Worm (Caenorhabditis elegans) whole organism, L4 larva: ENCODE results near the gene cyp-14A2.
A peak's percentile ranks its signal among the peaks of the same experiment; 100 is the strongest.

Experiments
- F10B5.3 ChIP-seq: sonication (generic microtip); optimal IDR thresholded peaks from 2 replicates; lab custom pipeline; 2016; ENCODE audit warnings: mild to moderate bottlenecking, missing genetic modification characterization, missing compliant biosample characterization
- Y5F2A.4 ChIP-seq: fragments of 200-800 bp; sonication (Bioruptor generic); optimal IDR thresholded peaks from 2 replicates; lab custom pipeline; 2018; ENCODE audit warnings: mild to moderate bottlenecking, missing genetic modification characterization, missing compliant biosample characterization
- ZK546.5 ChIP-seq, 2 experiments: sonication (generic microtip); optimal IDR thresholded peaks; 2 replicates each; lab custom pipeline; 2017; ENCODE audit warnings: missing biosample characterization in 2 of 2, missing genetic modification characterization in 2 of 2
- aly-2 ChIP-seq: sonication (generic microtip); optimal IDR thresholded peaks from 2 replicates; lab custom pipeline; 2018; ENCODE audit warnings: missing biosample characterization, missing genetic modification characterization
- ceh-44 ChIP-seq: fragments of 200-800 bp; sonication (Bioruptor generic); IDR thresholded peaks from 2 replicates; pipeline ENCODE4 v1.3.6; 2022; ENCODE audit warnings: missing genetic modification reagents, missing genetic modification characterization, missing compliant biosample characterization
- cey-2 ChIP-seq: sonication (generic microtip); optimal IDR thresholded peaks from 3 replicates; lab custom pipeline; 2017; ENCODE audit warnings: missing genetic modification characterization, mild to moderate bottlenecking, missing compliant biosample characterization, antibody characterized with exemption, borderline replicate concordance; ENCODE audit not compliant: insufficient read depth
- daf-16 ChIP-seq, 3 experiments: sonication (generic microtip); optimal IDR thresholded peaks; 2 replicates each; lab custom pipeline; 2016 to 2017; ENCODE audit warnings: missing genetic modification characterization in 3 of 3, missing genetic modification reagents in 3 of 3, mild to moderate bottlenecking in 2 of 3, missing compliant biosample characterization in 2 of 3, missing biosample characterization in 1 of 3, moderate library complexity in 1 of 3
- daf-8 ChIP-seq: fragments of 200-800 bp; sonication (Bioruptor generic); IDR thresholded peaks from 2 replicates; pipeline ENCODE4 v1.3.6; 2022; ENCODE audit warnings: missing genetic modification characterization, missing compliant biosample characterization
- dmd-8 ChIP-seq: fragments of 200-800 bp; sonication (Bioruptor generic); IDR thresholded peaks from 2 replicates; pipeline ENCODE4 v1.3.6; 2022; ENCODE audit warnings: missing genetic modification characterization, missing compliant biosample characterization
- dve-1 ChIP-seq: sonication (generic microtip); optimal IDR thresholded peaks from 2 replicates; lab custom pipeline; 2017; ENCODE audit warnings: antibody characterized with exemption, mild to moderate bottlenecking, missing genetic modification characterization, missing compliant biosample characterization; ENCODE audit not compliant: insufficient read depth
- egl-27 ChIP-seq: sonication (generic microtip); optimal IDR thresholded peaks from 3 replicates; lab custom pipeline; 2017; ENCODE audit warnings: missing biosample characterization, missing genetic modification reagents, missing genetic modification characterization
- fos-1 ChIP-seq: fragments of 150-350 bp; optimal IDR thresholded peaks from 2 replicates; lab custom pipeline; 2014; ENCODE audit warnings: missing biosample characterization, missing genetic modification characterization
- hlh-30 ChIP-seq: sonication (generic microtip); optimal IDR thresholded peaks from 2 replicates; lab custom pipeline; 2017; ENCODE audit warnings: antibody characterized with exemption, mild to moderate bottlenecking, missing genetic modification characterization, missing compliant biosample characterization; ENCODE audit not compliant: insufficient read depth
- lim-7 ChIP-seq: fragments of 200-800 bp; sonication (Bioruptor generic); IDR thresholded peaks from 2 replicates; pipeline ENCODE4 v1.3.6; 2022; ENCODE audit warnings: missing genetic modification characterization, missing compliant biosample characterization
- lsy-2 ChIP-seq, 2 experiments: fragments of 150-350 bp in 1 of 2; sonication (generic microtip) in 1 of 2; optimal IDR thresholded peaks; 2 replicates each; lab custom pipeline; 2014 to 2017; ENCODE audit warnings: missing biosample characterization in 2 of 2, missing genetic modification characterization in 2 of 2
- mep-1 ChIP-seq: fragments of 150-350 bp; sonication (generic microtip); optimal IDR thresholded peaks from 3 replicates; lab custom pipeline; 2014; ENCODE audit warnings: missing biosample characterization, missing genetic modification characterization
- nhr-10 ChIP-seq: fragments of 150-350 bp; optimal IDR thresholded peaks from 2 replicates; lab custom pipeline; 2014; ENCODE audit warnings: missing biosample characterization, missing genetic modification characterization
- nhr-28 ChIP-seq: fragments of 150-350 bp; optimal IDR thresholded peaks from 2 replicates; lab custom pipeline; 2014; ENCODE audit warnings: missing biosample characterization, missing genetic modification characterization
- nhr-42 ChIP-seq: fragments of 200-800 bp; sonication (Bioruptor generic); IDR thresholded peaks from 2 replicates; pipeline ENCODE4 v1.3.6; 2022; ENCODE audit warnings: missing genetic modification characterization, missing compliant biosample characterization
- nhr-77 ChIP-seq: fragments of 150-350 bp; optimal IDR thresholded peaks from 2 replicates; lab custom pipeline; 2014; ENCODE audit warnings: missing biosample characterization, missing genetic modification characterization
- php-3 ChIP-seq: fragments of 200-800 bp; sonication (Bioruptor generic); IDR thresholded peaks from 2 replicates; pipeline ENCODE4 v1.3.6; 2022; ENCODE audit warnings: missing genetic modification reagents, missing genetic modification characterization, missing compliant biosample characterization
- rbr-2 ChIP-seq: sonication (generic microtip); optimal IDR thresholded peaks from 2 replicates; lab custom pipeline; 2016; ENCODE audit warnings: missing genotype, missing genetic modification characterization, missing compliant biosample characterization
- set-16 ChIP-seq: fragments of 200-800 bp; sonication (Bioruptor generic); IDR thresholded peaks from 2 replicates; pipeline ENCODE4 v1.3.6; 2022; ENCODE audit warnings: missing genetic modification reagents, missing genetic modification characterization, missing compliant biosample characterization
- tag-97 ChIP-seq: fragments of 200-800 bp; sonication (Bioruptor generic); IDR thresholded peaks from 2 replicates; pipeline ENCODE4 v1.3.6; 2022; ENCODE audit warnings: missing genetic modification characterization, missing compliant biosample characterization
- tra-1 ChIP-seq: fragments of 200-800 bp; sonication (Bioruptor generic); IDR thresholded peaks from 2 replicates; pipeline ENCODE4 v1.3.6; 2022; ENCODE audit warnings: missing genetic modification reagents, missing genetic modification characterization, missing compliant biosample characterization
- unc-130 ChIP-seq: sonication (generic microtip); optimal IDR thresholded peaks from 2 replicates; lab custom pipeline; 2016; ENCODE audit warnings: missing genetic modification reagents, missing genetic modification characterization, missing compliant biosample characterization
- unc-62 ChIP-seq, 3 experiments: fragments of 150-350 bp in 1 of 3; sonication (generic microtip); optimal IDR thresholded peaks in 2 of 3; peaks in 1 of 3; 1 replicate in 1 of 3; 2 replicates in 2 of 3; lab custom pipeline; 2014 to 2017; ENCODE audit warnings: missing biosample characterization in 3 of 3, missing genetic modification characterization in 3 of 3, missing genetic modification reagents in 3 of 3, missing genotype in 1 of 3
- zip-11 ChIP-seq: fragments of 200-800 bp; sonication (Bioruptor generic); IDR thresholded peaks from 2 replicates; pipeline ENCODE4 v1.3.6; 2022; ENCODE audit warnings: missing genetic modification characterization, missing compliant biosample characterization
- zip-2 ChIP-seq: fragments of 150-350 bp; optimal IDR thresholded peaks from 2 replicates; lab custom pipeline; 2014; ENCODE audit warnings: missing biosample characterization, missing genetic modification characterization
- ztf-11 ChIP-seq: fragments of 150-350 bp; optimal IDR thresholded peaks from 2 replicates; lab custom pipeline; 2014; ENCODE audit warnings: missing biosample characterization, missing genetic modification characterization

cyp-14A2 gene

DNA sequence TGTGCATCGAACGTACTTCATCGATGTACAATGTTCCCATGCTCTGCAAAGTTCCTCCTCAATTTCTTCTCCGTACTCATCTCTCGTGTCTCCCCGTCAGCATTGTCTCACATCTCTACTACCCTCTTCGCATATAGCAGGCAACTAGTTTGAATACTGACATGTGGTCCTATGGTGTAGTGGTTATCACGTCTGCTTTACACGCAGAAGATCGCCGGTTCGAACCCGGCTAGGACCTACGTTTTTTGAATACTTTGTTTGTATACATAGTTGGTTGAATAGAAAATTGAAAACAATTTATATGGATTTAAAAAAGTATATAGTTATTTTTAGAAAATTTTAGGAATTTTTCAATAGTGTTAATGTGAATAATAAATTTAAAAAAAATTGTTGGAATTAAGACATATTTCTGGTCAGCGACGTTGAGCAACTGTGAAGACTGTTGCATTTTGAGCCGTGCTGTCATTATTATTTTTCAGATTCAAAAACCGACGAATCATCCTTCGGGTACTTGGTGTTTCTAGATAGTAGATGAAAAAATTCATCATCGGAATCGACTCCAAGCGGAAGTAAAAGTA lies 37.5 kb upstream of the cyp-14A2 start (continued):
- TF ChIP-seq zip-11 (GFP tag; lab: Robert Waterston, UW) = peak; percentile 65; the same call in 1 of the 2 replicates
- TF ChIP-seq nhr-42 = peak; percentile 77
- peak; percentile 82; the same call in 1 of the 2 replicates for TF ChIP-seq daf-8 (GFP tag; lab: Robert Waterston, UW)
- TF ChIP-seq lsy-2 (tag; optimal IDR thresholded peaks at IDR 0.05; lab: Kevin White, UChicago) = peak in 1 of 2 experiments; percentile 3
- peak; percentile 81 for TF ChIP-seq unc-130
- TF ChIP-seq cey-2 (tag; lab: Kevin White, UChicago) = peak; percentile 20
- peak; percentile 94 for TF ChIP-seq dve-1

DNA sequence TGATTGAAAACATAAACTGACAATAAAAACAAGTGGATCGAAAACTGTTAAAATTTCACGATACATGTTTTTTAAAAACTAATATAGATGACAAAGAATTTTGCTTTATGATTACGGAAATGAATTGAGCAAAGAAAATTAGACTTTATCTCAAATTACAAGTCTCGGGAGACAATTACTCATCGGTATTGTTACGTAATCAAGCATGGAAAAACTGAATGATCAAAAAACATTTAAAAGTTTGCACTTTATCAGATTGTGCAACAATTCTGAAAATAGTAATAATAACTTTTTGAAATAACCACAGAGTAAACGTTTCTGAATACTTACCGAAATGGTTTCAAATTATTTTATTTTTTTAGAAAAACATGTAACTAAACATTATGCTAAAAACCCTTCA lies 36.3 kb upstream of the cyp-14A2 start, which contains the start of gene srd-43:
TSS of gene srd-43 (minus strand) at position 66 of the 400 bp plus-strand sequence.
- TF ChIP-seq tra-1 (GFP tag; lab: Robert Waterston, UW) (no peak), mep-1 (tag; lab: Kevin White, UChicago) (no peak), daf-8 (GFP tag; lab: Robert Waterston, UW) (no peak), ZK546.5 (tag; optimal IDR thresholded peaks at IDR 0.05; lab: Kevin White, UChicago) (no peak), unc-62 (GFP tag; optimal IDR thresholded peaks at IDR 0.05 in 1 of 2; lab: Kevin White, UChicago) (no peak), unc-62 (tag; optimal IDR thresholded peaks at IDR 0.05; lab: Kevin White, UChicago) (no peak), nhr-10 (tag; lab: Kevin White, UChicago) (no peak), set-16 (GFP tag; lab: Robert Waterston, UW) (no peak), daf-16 (GFP tag; optimal IDR thresholded peaks at IDR 0.05; lab: Kevin White, UChicago) (no peak), daf-16 (tag; optimal IDR thresholded peaks at IDR 0.05; lab: Kevin White, UChicago) (no peak), dmd-8 (GFP tag; lab: Robert Waterston, UW) (no peak), aly-2 (tag; lab: Kevin White, UChicago) (no peak), zip-2 (no peak)

DNA sequence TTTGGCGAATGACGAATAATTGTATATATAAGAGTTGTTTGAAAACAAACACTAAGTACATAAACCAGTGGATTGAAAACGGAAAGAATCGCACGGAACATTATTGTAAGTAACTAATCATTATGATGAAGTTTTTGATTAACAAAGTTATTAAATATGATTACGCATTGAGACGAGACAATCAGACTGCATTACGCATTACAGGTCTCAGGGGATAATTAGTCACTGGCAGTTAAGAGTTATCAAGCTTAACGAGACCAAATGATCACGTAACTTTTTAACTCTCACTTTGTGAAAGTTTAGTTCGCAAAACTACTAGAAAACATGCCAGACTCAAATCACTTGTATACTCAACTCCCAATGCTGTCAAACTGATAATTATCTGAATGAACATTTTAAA lies 33.9 kb upstream of the cyp-14A2 start, which contains the start of gene srd-42:
TSS of gene srd-42 (minus strand) at position 101 of the 400 bp plus-strand sequence.
- TF ChIP-seq php-3 (GFP tag; lab: Robert Waterston, UW) = no peak
- no peak for TF ChIP-seq mep-1 (tag; lab: Kevin White, UChicago)
- no peak for TF ChIP-seq rbr-2 (tag; lab: Kevin White, UChicago)

DNA sequence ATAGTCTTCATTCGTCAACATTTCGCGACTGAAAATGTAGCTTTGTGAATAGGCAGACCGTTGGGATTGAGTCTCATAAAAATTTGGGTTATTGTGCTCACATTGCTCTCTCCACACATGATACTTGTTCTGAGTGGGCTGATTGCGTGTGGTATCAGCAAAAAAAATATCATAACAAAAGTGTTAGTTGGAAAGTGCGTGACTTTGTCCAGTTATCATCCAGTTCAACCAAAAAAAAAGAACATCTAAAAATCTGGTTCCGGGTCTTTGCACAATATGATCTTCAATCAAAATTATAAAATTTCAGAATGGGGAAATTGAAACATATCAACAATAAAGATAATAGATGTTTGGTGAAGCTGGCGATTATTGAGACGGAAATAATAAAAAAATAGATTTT lies 31.0 kb upstream of the cyp-14A2 start, which contains the start of gene srd-39:
TSS of gene srd-39 (minus strand) at position 101 of the 400 bp plus-strand sequence.
- no peak for TF ChIP-seq tag-97 (GFP tag; lab: Robert Waterston, UW)
- no peak for TF ChIP-seq fos-1 (tag; lab: Kevin White, UChicago)

DNA sequence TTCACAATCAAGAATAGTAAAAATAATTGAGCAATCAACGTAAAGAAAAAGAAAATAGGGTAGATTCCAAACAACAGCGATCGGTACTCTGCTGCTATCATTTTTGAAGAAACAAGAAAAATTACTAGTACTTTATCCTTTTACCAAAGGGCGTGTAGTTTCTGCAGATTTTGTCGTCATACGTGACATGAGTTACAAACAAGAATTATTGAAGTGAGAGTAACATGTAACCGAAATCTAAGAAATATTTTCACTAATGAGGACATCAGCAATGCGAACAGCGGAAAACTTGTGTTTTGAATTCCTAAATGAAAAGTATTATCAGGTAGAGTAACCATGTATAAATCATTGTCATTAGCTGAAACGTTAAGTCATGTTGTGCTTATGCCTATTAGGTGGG lies 25.2 kb upstream of the cyp-14A2 start, which contains the start of gene srd-36:
TSS of gene srd-36 (minus strand) at position 101 of the 400 bp plus-strand sequence.
- TF ChIP-seq lim-7 = no peak
- TF ChIP-seq ceh-44 (GFP tag; lab: Robert Waterston, UW) = no peak
- no peak for TF ChIP-seq Y5F2A.4 (GFP tag; lab: Kevin White, UChicago)
- no peak for TF ChIP-seq nhr-28 (tag; lab: Kevin White, UChicago)
- no peak for TF ChIP-seq nhr-77
- no peak for TF ChIP-seq lsy-2 (tag; optimal IDR thresholded peaks at IDR 0.05; lab: Kevin White, UChicago)
- TF ChIP-seq egl-27 (tag; lab: Kevin White, UChicago) = no peak
- no peak for TF ChIP-seq nhr-42
- no peak for TF ChIP-seq F10B5.3 (tag; lab: Kevin White, UChicago)
- no peak for TF ChIP-seq zip-11 (GFP tag; lab: Robert Waterston, UW)
- TF ChIP-seq ztf-11 = no peak
- TF ChIP-seq hlh-30 = no peak
- TF ChIP-seq, all 104 proteins: peak for 0
